Worm (Caenorhabditis elegans) whole organism, young adult: ENCODE data around the gene F35C11.5.

Experiments
- B0035.1 ChIP-seq: sonication (generic microtip); optimal IDR thresholded peaks from 2 replicates; lab custom pipeline; 2016; ENCODE audit warnings: missing genetic modification characterization, mild to moderate bottlenecking, missing compliant biosample characterization, missing genotype, missing genetic modification reagents
- C06A6.2 ChIP-seq: fragments of 200-800 bp; sonication (Bioruptor generic); conservative IDR thresholded peaks from 2 replicates; pipeline ENCODE4 v1.3.6; 2022; ENCODE audit warnings: missing genetic modification characterization, missing compliant biosample characterization
- Y53G8AR.9 ChIP-seq: fragments of 200-800 bp; sonication (Bioruptor generic); conservative IDR thresholded peaks from 2 replicates; pipeline ENCODE4 v1.3.6; 2022; ENCODE audit warnings: missing genetic modification reagents, missing genetic modification characterization, missing compliant biosample characterization
- cebp-2 ChIP-seq: fragments of 200-800 bp; sonication (Bioruptor generic); IDR thresholded peaks from 2 replicates; pipeline ENCODE4 v1.3.6; 2022; ENCODE audit warnings: missing genetic modification characterization, missing compliant biosample characterization
- ceh-58 ChIP-seq: fragments of 200-800 bp; sonication (Bioruptor generic); IDR thresholded peaks from 2 replicates; pipeline ENCODE4 v1.3.6; 2022; ENCODE audit warnings: missing genetic modification characterization, missing compliant biosample characterization
- die-1 ChIP-seq: sonication (generic microtip); optimal IDR thresholded peaks from 2 replicates; lab custom pipeline; 2016; ENCODE audit warnings: missing genotype, mild to moderate bottlenecking, missing genetic modification characterization, missing compliant biosample characterization
- hmg-1.2 ChIP-seq: fragments of 200-800 bp; sonication (Bioruptor generic); IDR thresholded peaks from 2 replicates; pipeline ENCODE4 v1.3.6; 2022; ENCODE audit warnings: missing genetic modification reagents, missing genetic modification characterization, missing compliant biosample characterization
- lin-40 ChIP-seq: sonication (generic microtip); optimal IDR thresholded peaks from 2 replicates; lab custom pipeline; 2016; ENCODE audit warnings: missing genetic modification characterization, mild to moderate bottlenecking, missing compliant biosample characterization, missing genotype, missing genetic modification reagents
- snpc-1.1 ChIP-seq: sonication (generic microtip); optimal IDR thresholded peaks from 2 replicates; lab custom pipeline; 2017; ENCODE audit warnings: missing genetic modification characterization, mild to moderate bottlenecking, missing compliant biosample characterization, antibody characterized with exemption, moderate library complexity, missing genotype, missing genetic modification reagents; ENCODE audit not compliant: insufficient read depth
- unc-130 ChIP-seq: sonication (generic microtip); optimal IDR thresholded peaks from 2 replicates; lab custom pipeline; 2016; ENCODE audit warnings: missing genetic modification reagents, missing genetic modification characterization, missing compliant biosample characterization
- unc-62 ChIP-seq: fragments of 150-350 bp; optimal IDR thresholded peaks from 2 replicates; lab custom pipeline; 2014; ENCODE audit warnings: missing biosample characterization, missing genetic modification reagents, missing genetic modification characterization

DNA sequence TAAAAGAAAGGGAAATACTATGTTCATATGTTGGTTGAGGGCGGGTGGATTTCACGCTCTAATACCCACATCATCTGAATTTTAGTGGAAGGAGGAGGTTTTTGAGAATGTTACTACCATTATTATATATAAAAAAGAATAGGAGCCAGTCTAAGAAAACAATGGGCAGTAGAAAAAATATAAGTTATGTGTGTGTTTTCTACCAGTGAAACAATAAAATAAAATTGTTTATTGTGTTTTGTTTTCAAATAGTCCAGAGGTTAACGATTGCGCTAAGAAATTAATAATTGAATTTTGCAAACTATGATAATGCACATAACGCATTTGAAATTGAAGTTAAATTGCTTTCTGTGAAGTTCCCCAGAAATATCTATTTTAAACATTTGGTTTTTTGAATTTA lies 44.1 kb upstream of the F35C11.5 start, which contains the start of gene M110.8:
- TF ChIP-seq ceh-58 (GFP tag; lab: Robert Waterston, UW): no peak
- TF ChIP-seq die-1: no peak
- no peak for TF ChIP-seq B0035.1
- TF ChIP-seq snpc-1.1 (tag; lab: Kevin White, UChicago): no peak
- TF ChIP-seq cebp-2 (GFP tag; lab: Robert Waterston, UW): no peak
- TF ChIP-seq unc-62 (GFP tag; lab: Kevin White, UChicago): no peak
- TF ChIP-seq Y53G8AR.9 (GFP tag; lab: Robert Waterston, UW): no peak
- no peak for TF ChIP-seq C06A6.2 (GFP tag; lab: Robert Waterston, UW)
- TF ChIP-seq unc-130 (GFP tag; lab: Kevin White, UChicago): no peak
- TF ChIP-seq hmg-1.2: no peak
- no peak for TF ChIP-seq lin-40 (tag; lab: Kevin White, UChicago)
